Worm (Caenorhabditis elegans): Measurements from ENCODE around the gene K09H11.6.

Gene K09H11.6

ce11 chrV:5768292-5768695, 32.3 kb upstream of the K09H11.6 start (continued):
- TF ChIP-seq sea-2 (GFP tag; optimal IDR thresholded peaks at IDR 0.05) (no peak), skn-1 (tag; optimal IDR thresholded peaks at IDR 0.05) (no peak), tbx-2 (tag; optimal IDR thresholded peaks at IDR 0.05) (peak; percentile 32), egl-27 (tag; optimal IDR thresholded peaks at IDR 0.05) (peak; percentile 45), nhr-28 (tag; optimal IDR thresholded peaks at IDR 0.05) (no peak), eor-1 (tag; optimal IDR thresholded peaks at IDR 0.05) (no peak), aly-2 (tag; optimal IDR thresholded peaks at IDR 0.05) (no peak), jun-1 (tag; optimal IDR thresholded peaks at IDR 0.05) (peak; percentile 56), nhr-11 (tag; optimal IDR thresholded peaks at IDR 0.05) (no peak), nhr-23 (tag; optimal IDR thresholded peaks at IDR 0.05) (peak; percentile 95), pqm-1 (tag; optimal IDR thresholded peaks at IDR 0.05) (peak; percentile 72), elt-2 (tag; optimal IDR thresholded peaks at IDR 0.05) (peak; percentile 87), mml-1 (tag; optimal IDR thresholded peaks at IDR 0.05) (peak; percentile 63), lin-39 (tag; optimal IDR thresholded peaks at IDR 0.05) (peak; percentile 42), ceh-28 (tag; optimal IDR thresholded peaks at IDR 0.05) (peak; percentile 54), nhr-25 (tag; optimal IDR thresholded peaks at IDR 0.05) (peak; percentile 62), nhr-237 (tag; optimal IDR thresholded peaks at IDR 0.05) (no peak), nhr-77 (tag; optimal IDR thresholded peaks at IDR 0.05) (no peak), nhr-76 (tag; optimal IDR thresholded peaks at IDR 0.05) (no peak), unc-39 (tag; optimal IDR thresholded peaks at IDR 0.05) (no peak), hmg-11 (tag; optimal IDR thresholded peaks at IDR 0.05) (no peak)

- TF ChIP-seq nhr-11 (tag; optimal IDR thresholded peaks at IDR 0.05) (no peak), ceh-16 (tag; optimal IDR thresholded peaks at IDR 0.05) (no peak), elt-2 (tag; optimal IDR thresholded peaks at IDR 0.05) (peak; percentile 74), pha-4 (tag; optimal IDR thresholded peaks at IDR 0.05) (peak; percentile 18), nhr-237 (tag; optimal IDR thresholded peaks at IDR 0.05) (no peak), mdl-1 (tag; optimal IDR thresholded peaks at IDR 0.05) (no peak), nhr-25 (tag; optimal IDR thresholded peaks at IDR 0.05) (no peak), nhr-76 (tag; optimal IDR thresholded peaks at IDR 0.05) (no peak), pqm-1 (tag; optimal IDR thresholded peaks at IDR 0.05) (peak; percentile 76), elt-3 (tag; optimal IDR thresholded peaks at IDR 0.05) (no peak)
Measured at ce11 chrV:5765081-5765480, 29.1 kb upstream of the K09H11.6 start, which contains the start of gene pgph-2. Gene pgph-2, plus strand, starts transcription at chrV:5765127.

- TF ChIP-seq tbx-2 (tag; optimal IDR thresholded peaks at IDR 0.05) = peak; percentile 31
- TF ChIP-seq ceh-16 (tag; optimal IDR thresholded peaks at IDR 0.05) = no peak
- no peak for TF ChIP-seq mml-1 (tag; optimal IDR thresholded peaks at IDR 0.05)
- TF ChIP-seq elt-2 (tag; optimal IDR thresholded peaks at IDR 0.05) = peak; percentile 89
- TF ChIP-seq jun-1 (tag; optimal IDR thresholded peaks at IDR 0.05) = peak; percentile 73
- TF ChIP-seq nhr-76 (tag; optimal IDR thresholded peaks at IDR 0.05) = peak; percentile 54
- no peak for TF ChIP-seq daf-12 (tag; optimal IDR thresholded peaks at IDR 0.05)
- TF ChIP-seq nhr-77 (tag; optimal IDR thresholded peaks at IDR 0.05) = no peak
- TF ChIP-seq eor-1 (tag; optimal IDR thresholded peaks at IDR 0.05) = no peak
- no peak for TF ChIP-seq hmg-11 (tag; optimal IDR thresholded peaks at IDR 0.05)
- TF ChIP-seq skn-1 (tag; optimal IDR thresholded peaks at IDR 0.05) = no peak
- TF ChIP-seq fkh-10 (GFP tag; optimal IDR thresholded peaks at IDR 0.05) = no peak
- no peak for TF ChIP-seq unc-39 (tag; optimal IDR thresholded peaks at IDR 0.05)
- no peak for TF ChIP-seq ZK546.5 (tag; optimal IDR thresholded peaks at IDR 0.05)
- TF ChIP-seq nhr-67 (tag; optimal IDR thresholded peaks at IDR 0.05) = no peak
- TF ChIP-seq snpc-4 (tag; optimal IDR thresholded peaks at IDR 0.05) = no peak
- TF ChIP-seq ama-1 (optimal IDR thresholded peaks at IDR 0.05) = no peak
- TF ChIP-seq R02D3.7 (tag; optimal IDR thresholded peaks at IDR 0.05) = no peak
- TF ChIP-seq sea-2 (GFP tag; optimal IDR thresholded peaks at IDR 0.05) = no peak
- peak; percentile 40 for TF ChIP-seq egl-5 (tag; optimal IDR thresholded peaks at IDR 0.05)
- peak; percentile 93 for TF ChIP-seq pqm-1 (tag; optimal IDR thresholded peaks at IDR 0.05)
- no peak for TF ChIP-seq nhr-237 (tag; optimal IDR thresholded peaks at IDR 0.05)
- TF ChIP-seq nhr-43 (tag; optimal IDR thresholded peaks at IDR 0.05; ENCODE audit: poor library complexity, severe bottlenecking) = peak; percentile 70
- peak; percentile 93 for TF ChIP-seq nhr-23 (tag; optimal IDR thresholded peaks at IDR 0.05)
- TF ChIP-seq egl-27 (tag; optimal IDR thresholded peaks at IDR 0.05) = peak; percentile 62
- peak; percentile 68 for TF ChIP-seq pha-4 (tag; optimal IDR thresholded peaks at IDR 0.05)
- no peak for TF ChIP-seq ztf-4 (tag; optimal IDR thresholded peaks at IDR 0.05)
- TF ChIP-seq nhr-12 (tag; optimal IDR thresholded peaks at IDR 0.05) = no peak
- no peak for TF ChIP-seq unc-62 (GFP tag; optimal IDR thresholded peaks at IDR 0.05)
- TF ChIP-seq lin-39 (tag; optimal IDR thresholded peaks at IDR 0.05) = no peak
- TF ChIP-seq nfya-1 (tag; optimal IDR thresholded peaks at IDR 0.05; ENCODE audit: insufficient read depth) = peak; percentile 68
- peak; percentile 46 for TF ChIP-seq elt-1 (tag; optimal IDR thresholded peaks at IDR 0.05)
- TF ChIP-seq ztf-11 (tag; optimal IDR thresholded peaks at IDR 0.05) = no peak
- TF ChIP-seq ceh-82 (tag; optimal IDR thresholded peaks at IDR 0.05) = no peak
- no peak for TF ChIP-seq lin-15B (tag; optimal IDR thresholded peaks at IDR 0.05)
- no peak for TF ChIP-seq fos-1 (tag; optimal IDR thresholded peaks at IDR 0.05)
- TF ChIP-seq zag-1 (tag; optimal IDR thresholded peaks at IDR 0.05) = no peak
- TF ChIP-seq ceh-9 (tag; optimal IDR thresholded peaks at IDR 0.05) = no peak
- peak; percentile 81 for TF ChIP-seq mdl-1 (tag; optimal IDR thresholded peaks at IDR 0.05)
- peak in 1 of 3 experiments; percentile 72 for TF ChIP-seq elt-3 (tag; optimal IDR thresholded peaks at IDR 0.05)
- TF ChIP-seq nhr-11 (tag; optimal IDR thresholded peaks at IDR 0.05) = no peak
- no peak for TF ChIP-seq fkh-2 (tag; optimal IDR thresholded peaks at IDR 0.05)
- TF ChIP-seq ceh-28 (tag; optimal IDR thresholded peaks at IDR 0.05) = peak; percentile 46
- peak; percentile 92 for TF ChIP-seq nhr-25 (tag; optimal IDR thresholded peaks at IDR 0.05)
- no peak for TF ChIP-seq nhr-28 (tag; optimal IDR thresholded peaks at IDR 0.05)
Measured at ce11 chrV:5763787-5764186, 27.8 kb upstream of the K09H11.6 start, which contains the start of gene pgph-3. Gene pgph-3, minus strand, starts transcription at chrV:5763846.

All from whole organism, L3 larva.